Fruit fly (Drosophila melanogaster): ENCODE data around the gene Spn28Dc.

DNA sequence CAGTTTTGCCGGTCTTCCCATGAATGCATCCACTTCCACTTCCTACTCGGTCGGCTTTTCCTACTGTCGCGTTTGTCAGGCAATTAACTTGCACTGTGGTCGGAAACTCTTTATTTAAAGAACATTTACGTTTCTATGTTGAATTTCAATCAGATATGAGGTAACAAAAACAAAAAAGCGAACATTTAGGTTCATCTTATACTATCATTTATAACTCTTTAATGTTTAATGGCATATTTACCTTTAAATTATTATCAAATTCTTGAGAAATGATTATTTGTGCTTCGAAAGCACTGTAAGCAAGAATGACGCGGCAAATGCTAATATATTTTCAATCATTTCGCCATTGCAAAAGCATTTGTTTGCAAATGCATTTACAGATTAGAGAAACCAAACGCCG, 26.7 kb upstream of the Spn28Dc start:
- TF ChIP-seq Mnt (GFP tag; optimal IDR thresholded peaks at IDR 0.05), result no peak
- no peak for TF ChIP-seq Crg-1 (GFP tag; optimal IDR thresholded peaks at IDR 0.05)
- peak; percentile 82 for TF ChIP-seq CG33017 (tag; optimal IDR thresholded peaks at IDR 0.05)
- peak; percentile 53 for TF ChIP-seq CG12768 (GFP tag; optimal IDR thresholded peaks at IDR 0.05)
- TF ChIP-seq pad (GFP tag; optimal IDR thresholded peaks at IDR 0.05), result no peak
- TF ChIP-seq cic (GFP tag; optimal IDR thresholded peaks at IDR 0.05), result no peak
- no peak for TF ChIP-seq kay (GFP tag; ENCODE audit: borderline replicate concordance)

All from whole organism, adult.